Fruit fly (Drosophila melanogaster) whole organism, embryonic: ENCODE results near the gene CG8677.
A peak's percentile ranks its signal among the peaks of the same experiment; 100 is the strongest.

ENCODE experiments used
- ATbp ChIP-seq: fragments of 200-800 bp; sonication (Bioruptor generic); optimal IDR thresholded peaks from 2 replicates; lab custom pipeline; 2017; ENCODE audit warnings: missing biosample characterization, mild to moderate bottlenecking, missing genetic modification characterization, missing genetic modification reagents
- B-H1 ChIP-seq: fragments of 200-800 bp; sonication (Bioruptor generic); IDR thresholded peaks from 3 replicates; pipeline ENCODE4 v1.3.6; 2022; ENCODE audit warnings: missing biosample characterization, missing genetic modification characterization
- CG10543 ChIP-seq: fragments of 200-800 bp; sonication (Bioruptor generic); optimal IDR thresholded peaks from 3 replicates; lab custom pipeline; 2017; ENCODE audit warnings: missing biosample characterization, mild to moderate bottlenecking, missing genetic modification characterization, moderate library complexity
- CG10654 ChIP-seq: fragments of 200-800 bp; sonication (Bioruptor generic); optimal IDR thresholded peaks from 2 replicates; lab custom pipeline; 2016; ENCODE audit warnings: missing biosample characterization, missing genetic modification characterization
- CG15479 ChIP-seq: fragments of 200-800 bp; sonication (Bioruptor generic); optimal IDR thresholded peaks from 3 replicates; lab custom pipeline; 2019; ENCODE audit warnings: missing biosample characterization, mild to moderate bottlenecking, missing genetic modification characterization, moderate library complexity
- CG15514 ChIP-seq: fragments of 200-800 bp; sonication (Bioruptor generic); optimal IDR thresholded peaks from 3 replicates; lab custom pipeline; 2017; ENCODE audit warnings: missing biosample characterization, missing genetic modification characterization, mild to moderate bottlenecking, moderate library complexity, missing genetic modification reagents
- CG1603 ChIP-seq: fragments of 200-800 bp; sonication (Bioruptor generic); optimal IDR thresholded peaks from 2 replicates; lab custom pipeline; 2019; ENCODE audit warnings: missing biosample characterization, mild to moderate bottlenecking, missing genetic modification characterization, moderate library complexity
- CG1832 ChIP-seq: fragments of 200-800 bp; sonication (Bioruptor generic); optimal IDR thresholded peaks from 2 replicates; lab custom pipeline; 2017; ENCODE audit warnings: missing biosample characterization, mild to moderate bottlenecking, missing genetic modification characterization, inconsistent platforms
- CG34422 ChIP-seq: fragments of 200-800 bp; sonication (Bioruptor generic); IDR thresholded peaks from 3 replicates; pipeline ENCODE4 v1.3.6; 2022; ENCODE audit warnings: missing biosample characterization, missing genetic modification characterization
- CG4360 ChIP-seq: fragments of 200-800 bp; sonication (Bioruptor generic); IDR thresholded peaks from 2 replicates; pipeline ENCODE4 v1.3.6; 2022; ENCODE audit warnings: missing biosample characterization, missing genetic modification characterization
- CG6683 ChIP-seq: fragments of 200-800 bp; sonication (Bioruptor generic); optimal IDR thresholded peaks from 2 replicates; lab custom pipeline; 2017; ENCODE audit warnings: missing biosample characterization, mild to moderate bottlenecking, missing genetic modification characterization, missing genetic modification reagents
- CG7963 ChIP-seq: fragments of 200-800 bp; sonication (Bioruptor generic); IDR thresholded peaks from 3 replicates; pipeline ENCODE4 v1.3.6; 2022; ENCODE audit warnings: missing biosample characterization, missing genetic modification characterization; ENCODE audit not compliant: partially characterized antibody
- HLH54F ChIP-seq: fragments of 200-800 bp; sonication (Bioruptor generic); optimal IDR thresholded peaks from 3 replicates; lab custom pipeline; 2016; ENCODE audit warnings: missing biosample characterization, missing genetic modification characterization
- Hr78 ChIP-seq, 2 experiments: fragments of 200-800 bp in 1 of 2; fragments of >200 bp in 1 of 2; sonication (Bioruptor generic) in 1 of 2; optimal IDR thresholded peaks; 2 replicates each; lab custom pipeline; 2017 to 2019; ENCODE audit warnings: missing biosample characterization in 2 of 2, missing genetic modification characterization in 2 of 2, mild to moderate bottlenecking in 1 of 2, moderate library complexity in 1 of 2
- MBD-R2 ChIP-seq: fragments of 200-800 bp; sonication (Bioruptor generic); IDR thresholded peaks from 2 replicates; pipeline ENCODE4 v1.3.6; 2022; ENCODE audit warnings: missing biosample characterization, missing genetic modification characterization
- Pdp1 ChIP-seq, 2 experiments: fragments of 200-800 bp; sonication (Bioruptor generic); optimal IDR thresholded peaks; 3 replicates each; lab custom pipeline; 2016; ENCODE audit warnings: missing biosample characterization in 2 of 2, missing genetic modification characterization in 2 of 2, mild to moderate bottlenecking in 1 of 2, moderate library complexity in 1 of 2
- Sin3A ChIP-seq: fragments of >200 bp; optimal IDR thresholded peaks from 2 replicates; lab custom pipeline; 2018
- Trl ChIP-seq, 3 experiments: fragments of >200 bp in 2 of 3; fragments of 200-800 bp in 1 of 3; sonication (Bioruptor generic) in 1 of 3; optimal IDR thresholded peaks; 2 replicates in 1 of 3; 3 replicates in 2 of 3; lab custom pipeline; 2016 to 2017; ENCODE audit warnings: missing biosample characterization in 1 of 3, missing genetic modification characterization in 1 of 3
- Xbp1 ChIP-seq: fragments of 200-800 bp; sonication (Bioruptor generic); optimal IDR thresholded peaks from 3 replicates; lab custom pipeline; 2016; ENCODE audit warnings: missing biosample characterization, mild to moderate bottlenecking, missing genetic modification characterization
- ara ChIP-seq: fragments of 200-800 bp; sonication (Bioruptor generic); IDR thresholded peaks from 2 replicates; pipeline ENCODE4 v1.3.6; 2022; ENCODE audit warnings: missing biosample characterization, missing genetic modification characterization
- bigmax ChIP-seq: fragments of 200-800 bp; sonication (Bioruptor generic); optimal IDR thresholded peaks from 2 replicates; lab custom pipeline; 2018; ENCODE audit warnings: missing biosample characterization, mild to moderate bottlenecking, missing genetic modification characterization
- cg ChIP-seq: fragments of 200-800 bp; sonication (Bioruptor generic); optimal IDR thresholded peaks from 3 replicates; lab custom pipeline; 2019; ENCODE audit warnings: missing biosample characterization, mild to moderate bottlenecking, missing genetic modification characterization, moderate library complexity
- chinmo ChIP-seq: fragments of 200-800 bp; sonication (Bioruptor generic); IDR thresholded peaks from 4 replicates; pipeline ENCODE4 v1.3.6; 2022; ENCODE audit warnings: missing biosample characterization, missing genetic modification characterization; ENCODE audit not compliant: partially characterized antibody
- ci ChIP-seq: fragments of 200-800 bp; sonication (Bioruptor generic); IDR thresholded peaks from 3 replicates; pipeline ENCODE4 v1.3.6; 2022; ENCODE audit warnings: missing biosample characterization, missing genetic modification characterization
- crol ChIP-seq: fragments of 200-800 bp; sonication (Bioruptor generic); IDR thresholded peaks from 2 replicates; pipeline ENCODE4 v1.3.6; 2022; ENCODE audit warnings: missing biosample characterization, missing genetic modification characterization
- dm ChIP-seq: fragments of 200-800 bp; sonication (Bioruptor generic); optimal IDR thresholded peaks from 3 replicates; lab custom pipeline; 2016; ENCODE audit warnings: missing biosample characterization, missing genetic modification characterization
- ewg ChIP-seq: fragments of 200-800 bp; sonication (Bioruptor generic); optimal IDR thresholded peaks from 3 replicates; lab custom pipeline; 2017; ENCODE audit warnings: mild to moderate bottlenecking, missing biosample characterization, missing genetic modification reagents, missing genetic modification characterization
- gfzf ChIP-seq: fragments of 200-800 bp; sonication (Bioruptor generic); optimal IDR thresholded peaks from 2 replicates; lab custom pipeline; 2016; ENCODE audit warnings: missing biosample characterization, mild to moderate bottlenecking, missing genetic modification characterization, moderate library complexity
- hb ChIP-seq: fragments of 200-800 bp; sonication (Bioruptor generic); IDR thresholded peaks from 3 replicates; pipeline ENCODE4 v1.3.6; 2022; ENCODE audit warnings: missing biosample characterization, missing genetic modification characterization; ENCODE audit not compliant: partially characterized antibody
- jing ChIP-seq: fragments of 200-800 bp; sonication (Bioruptor generic); optimal IDR thresholded peaks from 2 replicates; lab custom pipeline; 2018; ENCODE audit warnings: missing biosample characterization, mild to moderate bottlenecking, missing genetic modification characterization
- kni ChIP-seq: fragments of 200-800 bp; sonication (Bioruptor generic); optimal IDR thresholded peaks from 3 replicates; lab custom pipeline; 2017; ENCODE audit warnings: mild to moderate bottlenecking, missing biosample characterization, missing genetic modification reagents, missing genetic modification characterization
- lilli ChIP-seq: fragments of 200-800 bp; sonication (Bioruptor generic); optimal IDR thresholded peaks from 3 replicates; lab custom pipeline; 2016; ENCODE audit warnings: missing biosample characterization, missing genetic modification characterization
- lola ChIP-seq, 3 experiments: fragments of >200 bp in 2 of 3; fragments of 200-800 bp in 1 of 3; sonication (Bioruptor generic) in 1 of 3; optimal IDR thresholded peaks; 2 replicates each; lab custom pipeline; 2017 to 2019; ENCODE audit warnings: missing biosample characterization in 3 of 3, missing genetic modification characterization in 3 of 3, mild to moderate bottlenecking in 1 of 3, moderate library complexity in 1 of 3
- oc ChIP-seq: fragments of 200-800 bp; sonication (Bioruptor generic); optimal IDR thresholded peaks from 2 replicates; lab custom pipeline; 2018; ENCODE audit warnings: missing biosample characterization, mild to moderate bottlenecking, missing genetic modification characterization, moderate library complexity
- pita ChIP-seq: fragments of 200-800 bp; sonication (Bioruptor generic); optimal IDR thresholded peaks from 2 replicates; lab custom pipeline; 2017; ENCODE audit warnings: missing biosample characterization, mild to moderate bottlenecking, missing genetic modification characterization
- repo ChIP-seq: fragments of 200-800 bp; sonication (Bioruptor generic); optimal IDR thresholded peaks from 2 replicates; lab custom pipeline; 2016; ENCODE audit warnings: missing biosample characterization, missing genetic modification characterization
- rib ChIP-seq: fragments of 200-800 bp; sonication (Bioruptor generic); IDR thresholded peaks from 2 replicates; pipeline ENCODE4 v1.3.6; 2022; ENCODE audit warnings: missing biosample characterization, missing genetic modification characterization
- seq ChIP-seq: fragments of 200-800 bp; sonication (Bioruptor generic); IDR thresholded peaks from 2 replicates; pipeline ENCODE4 v1.3.6; 2022; ENCODE audit warnings: missing biosample characterization, missing genetic modification characterization
- shn ChIP-seq: fragments of 200-800 bp; sonication (Bioruptor generic); optimal IDR thresholded peaks from 3 replicates; lab custom pipeline; 2016; ENCODE audit warnings: missing biosample characterization, missing genetic modification characterization
- wor ChIP-seq: fragments of 200-800 bp; sonication (Bioruptor generic); IDR thresholded peaks from 2 replicates; pipeline ENCODE4 v1.3.6; 2022; ENCODE audit warnings: missing biosample characterization, missing genetic modification characterization

CG8677 gene

dm6 chr2L:21172922-21173321 lies 48.2 kb upstream of the CG8677 start, which contains the start of gene CG31627:
Gene CG31627, plus strand, starts transcription at chr2L:21173222.
- TF ChIP-seq ara, result no peak
- no peak for TF ChIP-seq CG10543
- no peak for TF ChIP-seq pita (GFP tag; lab: Kevin White, UChicago)
- TF ChIP-seq Sin3A (lab: Kevin White, UChicago), result no peak
- no peak for TF ChIP-seq lola (GFP tag; optimal IDR thresholded peaks at IDR 0.05; lab: Kevin White, UChicago)
- no peak for TF ChIP-seq CG10654 (GFP tag; lab: Kevin White, UChicago)
- TF ChIP-seq CG1603 (tag; lab: Kevin White, UChicago), result no peak
- TF ChIP-seq rib, result no peak
- no peak for TF ChIP-seq jing (GFP tag; lab: Kevin White, UChicago)
- TF ChIP-seq CG4360 (GFP tag; lab: Robert Waterston, UW), result no peak
- TF ChIP-seq wor (GFP tag; lab: Robert Waterston, UW), result no peak

- TF ChIP-seq seq (GFP tag; lab: Robert Waterston, UW) (no peak), Trl (optimal IDR thresholded peaks at IDR 0.05; lab: Kevin White, UChicago) (peak in 1 of 2 experiments; percentile 52), Trl (GFP tag; optimal IDR thresholded peaks at IDR 0.05; lab: Kevin White, UChicago) (no peak), ewg (GFP tag; lab: Kevin White, UChicago) (no peak), Sin3A (lab: Kevin White, UChicago) (no peak), dm (GFP tag; lab: Kevin White, UChicago) (peak; percentile 84), cg (peak; percentile 68), CG15479 (GFP tag; lab: Kevin White, UChicago) (peak; percentile 49), crol (GFP tag; lab: Robert Waterston, UW) (peak; percentile 82), CG15514 (GFP tag; lab: Kevin White, UChicago) (no peak), CG4360 (GFP tag; lab: Robert Waterston, UW) (peak; percentile 73), CG1832 (GFP tag; lab: Kevin White, UChicago) (no peak), Pdp1 (GFP tag; optimal IDR thresholded peaks at IDR 0.05; lab: Kevin White, UChicago) (peak in 1 of 2 experiments; percentile 93), HLH54F (GFP tag; lab: Kevin White, UChicago) (no peak), Xbp1 (no peak), gfzf (no peak), chinmo (0 out of 4 replicates have a peak, but pooled peaks have one; percentile 66), Hr78 (GFP tag; optimal IDR thresholded peaks at IDR 0.05; lab: Kevin White, UChicago) (peak in 1 of 2 experiments; percentile 86), CG7963 (GFP tag; lab: Robert Waterston, UW) (no peak), kni (GFP tag; lab: Kevin White, UChicago) (no peak), B-H1 (no peak), bigmax (GFP tag; lab: Kevin White, UChicago) (peak; percentile 58), repo (GFP tag; lab: Kevin White, UChicago) (no peak), lilli (GFP tag; lab: Kevin White, UChicago) (no peak)
These were observed 42.5 kb upstream of the CG8677 start for dm6 chr2L:21178436-21179216.

dm6 chr2L:21179217-21179520 lies 41.9 kb upstream of the CG8677 start:
- TF ChIP-seq ci (GFP tag; lab: Robert Waterston, UW) (no peak), CG34422 (GFP tag; lab: Robert Waterston, UW) (0 out of 3 replicates have a peak, but pooled peaks have one; percentile 33), CG6683 (GFP tag; lab: Kevin White, UChicago) (no peak), hb (GFP tag; lab: Robert Waterston, UW) (0 out of 3 replicates have a peak, but pooled peaks have one; percentile 19), MBD-R2 (GFP tag; lab: Robert Waterston, UW) (0 out of 2 replicates have a peak, but pooled peaks have one; percentile 6), oc (tag; lab: Kevin White, UChicago) (no peak), ATbp (no peak), cg (peak; percentile 56), shn (no peak)
- TF ChIP-seq, all 482 proteins: peak for 4
